Worm (Caenorhabditis elegans) whole organism, L1 larva: ENCODE data around the gene C14E2.4.

ENCODE experiments used
- C16A3.4 ChIP-seq: fragments of 150-350 bp; optimal IDR thresholded peaks from 2 replicates; lab custom pipeline; 2014; ENCODE audit warnings: missing biosample characterization, missing genetic modification characterization
- C34B4.2 ChIP-seq: sonication (generic microtip); optimal IDR thresholded peaks from 2 replicates; lab custom pipeline; 2017; ENCODE audit warnings: mild to moderate bottlenecking, missing genetic modification characterization, missing compliant biosample characterization
- F16B12.6 ChIP-seq: fragments of 150-350 bp; optimal IDR thresholded peaks from 2 replicates; lab custom pipeline; 2014; ENCODE audit warnings: missing biosample characterization, missing genetic modification characterization
- Y116A8C.19 ChIP-seq: sonication (generic microtip); optimal IDR thresholded peaks from 2 replicates; lab custom pipeline; 2016; ENCODE audit warnings: missing compliant biosample characterization, missing genetic modification characterization, borderline replicate concordance
- ceh-63 ChIP-seq: fragments of 200-800 bp; sonication (Bioruptor generic); optimal IDR thresholded peaks from 2 replicates; lab custom pipeline; 2018; ENCODE audit warnings: mild to moderate bottlenecking, missing genetic modification characterization, missing compliant biosample characterization
- ces-1 ChIP-seq: fragments of 150-350 bp; optimal IDR thresholded peaks from 2 replicates; lab custom pipeline; 2014; ENCODE audit warnings: missing biosample characterization, missing genetic modification reagents, missing genetic modification characterization
- dpl-1 ChIP-seq, 3 experiments: fragments of 150-350 bp in 2 of 3; sonication (generic microtip) in 1 of 3; optimal IDR thresholded peaks; 2 replicates each; lab custom pipeline; 2014 to 2017; ENCODE audit warnings: missing biosample characterization in 3 of 3, missing genetic modification characterization in 3 of 3, missing genetic modification reagents in 3 of 3
- dsc-1 ChIP-seq: sonication (generic microtip); optimal IDR thresholded peaks from 2 replicates; lab custom pipeline; 2016; ENCODE audit warnings: mild to moderate bottlenecking, missing genetic modification characterization, missing compliant biosample characterization
- efl-1 ChIP-seq, 4 experiments: fragments of 150-350 bp; optimal IDR thresholded peaks in 3 of 4; peaks in 1 of 4; 1 replicate in 1 of 4; 2 replicates in 3 of 4; lab custom pipeline; 2014; ENCODE audit warnings: missing biosample characterization in 2 of 4, missing genetic modification characterization in 2 of 4, missing genetic modification reagents in 2 of 4
- efl-3 ChIP-seq: fragments of 200-800 bp; sonication (Bioruptor generic); optimal IDR thresholded peaks from 2 replicates; lab custom pipeline; 2018; ENCODE audit warnings: mild to moderate bottlenecking, missing genetic modification characterization, missing compliant biosample characterization
- egl-13 ChIP-seq: sonication (generic microtip); optimal IDR thresholded peaks from 2 replicates; lab custom pipeline; 2016; ENCODE audit warnings: missing genotype, missing genetic modification reagents, missing genetic modification characterization, missing compliant biosample characterization
- egl-27 ChIP-seq, 2 experiments: fragments of 150-350 bp in 1 of 2; sonication (generic microtip); optimal IDR thresholded peaks; 3 replicates each; lab custom pipeline; 2017 to 2018; ENCODE audit warnings: missing biosample characterization in 2 of 2, missing genetic modification characterization in 2 of 2, missing genetic modification reagents in 2 of 2
- elt-3 ChIP-seq, 6 experiments: fragments of 150-350 bp in 1 of 6; sonication (generic microtip); optimal IDR thresholded peaks; 2 replicates each; lab custom pipeline; 2017 to 2018; ENCODE audit warnings: missing biosample characterization in 6 of 6, missing genetic modification characterization in 6 of 6, inconsistent platforms in 1 of 6
- fkh-10 ChIP-seq: sonication (generic microtip); optimal IDR thresholded peaks from 2 replicates; lab custom pipeline; 2017; ENCODE audit warnings: missing biosample characterization, missing genetic modification reagents, missing genetic modification characterization
- fkh-4 ChIP-seq: sonication (generic microtip); optimal IDR thresholded peaks from 2 replicates; lab custom pipeline; 2016; ENCODE audit warnings: missing compliant biosample characterization, missing genetic modification characterization, borderline replicate concordance
- fkh-8 ChIP-seq: sonication (generic microtip); optimal IDR thresholded peaks from 2 replicates; lab custom pipeline; 2016; ENCODE audit warnings: mild to moderate bottlenecking, missing genetic modification characterization, missing compliant biosample characterization
- grh-1 ChIP-seq: fragments of 200-800 bp; sonication (Bioruptor generic); IDR thresholded peaks from 2 replicates; pipeline ENCODE4 v1.3.6; 2022; ENCODE audit warnings: missing genetic modification reagents, missing genetic modification characterization, missing compliant biosample characterization
- hlh-4 ChIP-seq: sonication (generic microtip); optimal IDR thresholded peaks from 2 replicates; lab custom pipeline; 2016; ENCODE audit warnings: mild to moderate bottlenecking, missing genetic modification characterization, missing compliant biosample characterization
- isw-1 ChIP-seq: fragments of 200-800 bp; sonication (Bioruptor generic); IDR thresholded peaks from 2 replicates; pipeline ENCODE4 v1.3.6; 2022; ENCODE audit warnings: missing genetic modification characterization, missing compliant biosample characterization
- lin-14 ChIP-seq: fragments of 200-800 bp; sonication (Bioruptor generic); optimal IDR thresholded peaks from 2 replicates; lab custom pipeline; 2018; ENCODE audit warnings: mild to moderate bottlenecking, missing genetic modification characterization, moderate library complexity, missing compliant biosample characterization
- lin-35 ChIP-seq, 2 experiments: fragments of 150-350 bp; optimal IDR thresholded peaks; 2 replicates each; lab custom pipeline; 2014; ENCODE audit warnings: missing biosample characterization in 2 of 2, missing genetic modification characterization in 2 of 2, missing genetic modification reagents in 2 of 2
- lin-39 ChIP-seq: fragments of 150-350 bp; optimal IDR thresholded peaks from 2 replicates; lab custom pipeline; 2014; ENCODE audit warnings: missing biosample characterization, missing genetic modification reagents, missing genetic modification characterization
- lir-3 ChIP-seq: sonication (generic microtip); optimal IDR thresholded peaks from 2 replicates; lab custom pipeline; 2016; ENCODE audit warnings: mild to moderate bottlenecking, missing genetic modification characterization, moderate library complexity, missing compliant biosample characterization; ENCODE audit not compliant: poor library complexity
- lsy-2 ChIP-seq, 2 experiments: fragments of 150-350 bp; optimal IDR thresholded peaks; 2 replicates each; lab custom pipeline; 2014; ENCODE audit warnings: missing biosample characterization in 2 of 2, missing genetic modification characterization in 2 of 2
- mab-9 ChIP-seq: fragments of 200-800 bp; sonication (Bioruptor generic); IDR thresholded peaks from 2 replicates; pipeline ENCODE4 v1.3.6; 2022; ENCODE audit warnings: missing genetic modification reagents, missing genetic modification characterization, missing compliant biosample characterization
- nhr-11 ChIP-seq: fragments of 150-350 bp; optimal IDR thresholded peaks from 2 replicates; lab custom pipeline; 2014; ENCODE audit warnings: missing biosample characterization, missing genetic modification characterization
- nhr-12 ChIP-seq: sonication (generic microtip); optimal IDR thresholded peaks from 2 replicates; lab custom pipeline; 2017; ENCODE audit warnings: missing biosample characterization, missing genetic modification characterization
- nhr-19 ChIP-seq: fragments of 200-800 bp; sonication (Bioruptor generic); conservative IDR thresholded peaks from 2 replicates; pipeline ENCODE4 v1.3.6; 2022; ENCODE audit warnings: missing genetic modification characterization, missing compliant biosample characterization
- nhr-28 ChIP-seq: fragments of 150-350 bp; optimal IDR thresholded peaks from 2 replicates; lab custom pipeline; 2014; ENCODE audit warnings: missing biosample characterization, missing genetic modification characterization
- nhr-47 ChIP-seq: sonication (generic microtip); optimal IDR thresholded peaks from 2 replicates; lab custom pipeline; 2016; ENCODE audit warnings: mild to moderate bottlenecking, missing genetic modification characterization, moderate library complexity, missing compliant biosample characterization
- nhr-71 ChIP-seq: sonication (generic microtip); optimal IDR thresholded peaks from 2 replicates; lab custom pipeline; 2016; ENCODE audit warnings: mild to moderate bottlenecking, missing genetic modification characterization, moderate library complexity, missing compliant biosample characterization
- nhr-85 ChIP-seq: sonication (generic microtip); peaks from one replicate; lab custom pipeline; 2016; ENCODE audit warnings: missing genetic modification characterization, inconsistent platforms, missing compliant biosample characterization
- pag-3 ChIP-seq: sonication (generic microtip); optimal IDR thresholded peaks from 2 replicates; lab custom pipeline; 2017; ENCODE audit warnings: missing genetic modification characterization, mild to moderate bottlenecking, missing compliant biosample characterization, antibody characterized with exemption, borderline replicate concordance; ENCODE audit not compliant: insufficient read depth
- pax-3 ChIP-seq: fragments of 200-800 bp; sonication (Bioruptor generic); optimal IDR thresholded peaks from 2 replicates; lab custom pipeline; 2018; ENCODE audit warnings: mild to moderate bottlenecking, missing genetic modification characterization, moderate library complexity, missing compliant biosample characterization
- pqm-1 ChIP-seq: sonication (generic microtip); optimal IDR thresholded peaks from 3 replicates; lab custom pipeline; 2017; ENCODE audit warnings: missing biosample characterization, missing genetic modification characterization
- skn-1 ChIP-seq: fragments of 150-350 bp; optimal IDR thresholded peaks from 2 replicates; lab custom pipeline; 2014; ENCODE audit warnings: missing biosample characterization, missing genetic modification characterization
- snpc-4 ChIP-seq: fragments of 150-350 bp; optimal IDR thresholded peaks from 2 replicates; lab custom pipeline; 2014; ENCODE audit warnings: missing biosample characterization, missing genetic modification characterization
- sox-4 ChIP-seq: sonication (generic microtip); optimal IDR thresholded peaks from 2 replicates; lab custom pipeline; 2016; ENCODE audit warnings: missing genetic modification characterization, missing compliant biosample characterization
- sptf-1 ChIP-seq: fragments of 150-350 bp; optimal IDR thresholded peaks from 2 replicates; lab custom pipeline; 2014; ENCODE audit warnings: missing biosample characterization, missing genetic modification characterization
- unc-30 ChIP-seq: sonication (generic microtip); optimal IDR thresholded peaks from 2 replicates; lab custom pipeline; 2017; ENCODE audit warnings: missing biosample characterization, missing genetic modification characterization
- unc-62 ChIP-seq: fragments of 150-350 bp; optimal IDR thresholded peaks from 2 replicates; lab custom pipeline; 2014; ENCODE audit warnings: missing biosample characterization, missing genetic modification reagents, missing genetic modification characterization
- unc-86 ChIP-seq: sonication (generic microtip); optimal IDR thresholded peaks from 2 replicates; lab custom pipeline; 2016; ENCODE audit warnings: missing genetic modification characterization, missing compliant biosample characterization
- vab-15 ChIP-seq: sonication (generic microtip); optimal IDR thresholded peaks from 2 replicates; lab custom pipeline; 2017; ENCODE audit warnings: missing genotype, mild to moderate bottlenecking, missing genetic modification characterization, missing compliant biosample characterization
- xbp-1 ChIP-seq: sonication (generic microtip); optimal IDR thresholded peaks from 2 replicates; lab custom pipeline; 2016; ENCODE audit warnings: missing genetic modification characterization, missing compliant biosample characterization
- zag-1 ChIP-seq: fragments of 150-350 bp; optimal IDR thresholded peaks from 2 replicates; lab custom pipeline; 2014; ENCODE audit warnings: missing biosample characterization, missing genetic modification characterization
- zip-4 ChIP-seq: fragments of 200-800 bp; sonication (Bioruptor generic); optimal IDR thresholded peaks from 2 replicates; lab custom pipeline; 2018; ENCODE audit warnings: mild to moderate bottlenecking, missing genetic modification characterization, moderate library complexity, missing compliant biosample characterization
- ztf-11 ChIP-seq, 2 experiments: sonication (generic microtip); optimal IDR thresholded peaks; 2 replicates each; lab custom pipeline; 2016 to 2017; ENCODE audit warnings: missing genetic modification characterization in 2 of 2, missing biosample characterization in 1 of 2, missing compliant biosample characterization in 1 of 2

Gene C14E2.4

ce11 chrX:1837703-1838102 is 16.6 kb upstream of the C14E2.4 start (continued):
- TF ChIP-seq nhr-47 (tag; lab: Kevin White, UChicago): peak; percentile 73
- no peak for TF ChIP-seq isw-1 (GFP tag; lab: Robert Waterston, UW)
- no peak for TF ChIP-seq pag-3
- TF ChIP-seq nhr-85: no peak
- TF ChIP-seq fkh-4 (tag; lab: Kevin White, UChicago): no peak
- TF ChIP-seq ces-1 (GFP tag; lab: Kevin White, UChicago): no peak
- no peak for TF ChIP-seq lir-3 (tag; lab: Kevin White, UChicago)
- TF ChIP-seq dsc-1 (tag; lab: Kevin White, UChicago): peak; percentile 57
- TF ChIP-seq nhr-71 (tag; lab: Kevin White, UChicago): peak; percentile 62
- no peak for TF ChIP-seq egl-27 (tag; optimal IDR thresholded peaks at IDR 0.05; lab: Kevin White, UChicago)
- peak; percentile 55 for TF ChIP-seq fkh-8
- TF ChIP-seq snpc-4 (tag; lab: Kevin White, UChicago): peak; percentile 22
- TF ChIP-seq sox-4 (tag; lab: Kevin White, UChicago): peak; percentile 6
- peak in 1 of 2 experiments; percentile 36 for TF ChIP-seq ztf-11 (tag; optimal IDR thresholded peaks at IDR 0.05; lab: Kevin White, UChicago)
- TF ChIP-seq xbp-1: peak; percentile 6
- no peak for TF ChIP-seq C34B4.2 (tag; lab: Kevin White, UChicago)
- no peak for TF ChIP-seq grh-1 (GFP tag; lab: Robert Waterston, UW)
- peak; percentile 11 for TF ChIP-seq egl-13
- TF ChIP-seq lin-14: no peak
- TF ChIP-seq C16A3.4 (tag; lab: Kevin White, UChicago): peak; percentile 35
- peak; percentile 51 for TF ChIP-seq pax-3 (tag; lab: Kevin White, UChicago)
- TF ChIP-seq nhr-19: peak; percentile 63
- TF ChIP-seq nhr-12 (tag; lab: Kevin White, UChicago): no peak
- TF ChIP-seq lin-39: no peak
- no peak for TF ChIP-seq pqm-1 (tag; lab: Kevin White, UChicago)
- TF ChIP-seq zag-1 (tag; lab: Kevin White, UChicago): no peak
- no peak for TF ChIP-seq unc-30 (tag; lab: Kevin White, UChicago)
- no peak for TF ChIP-seq F16B12.6
- TF ChIP-seq vab-15: no peak
- TF ChIP-seq dpl-1 (GFP tag; optimal IDR thresholded peaks at IDR 0.05; lab: Kevin White, UChicago): peak in 2 of 3 experiments; percentile 11 to 15
- no peak for TF ChIP-seq unc-62 (GFP tag; lab: Kevin White, UChicago)
- TF ChIP-seq efl-3: no peak
- TF ChIP-seq zip-4 (GFP tag; lab: Kevin White, UChicago): no peak
- peak in 1 of 6 experiments; percentile 22 for TF ChIP-seq elt-3 (tag; optimal IDR thresholded peaks at IDR 0.05; lab: Kevin White, UChicago)

- TF ChIP-seq efl-1 (optimal IDR thresholded peaks at IDR 0.05; lab: Kevin White, UChicago) (no peak), efl-1 (GFP tag; optimal IDR thresholded peaks at IDR 0.05 in 1 of 2; lab: Kevin White, UChicago) (no peak)
- TF ChIP-seq, all 84 proteins: peak for 0
Observed at ce11 chrX:1830475-1830874, 9.3 kb upstream of the C14E2.4 start.

DNA sequence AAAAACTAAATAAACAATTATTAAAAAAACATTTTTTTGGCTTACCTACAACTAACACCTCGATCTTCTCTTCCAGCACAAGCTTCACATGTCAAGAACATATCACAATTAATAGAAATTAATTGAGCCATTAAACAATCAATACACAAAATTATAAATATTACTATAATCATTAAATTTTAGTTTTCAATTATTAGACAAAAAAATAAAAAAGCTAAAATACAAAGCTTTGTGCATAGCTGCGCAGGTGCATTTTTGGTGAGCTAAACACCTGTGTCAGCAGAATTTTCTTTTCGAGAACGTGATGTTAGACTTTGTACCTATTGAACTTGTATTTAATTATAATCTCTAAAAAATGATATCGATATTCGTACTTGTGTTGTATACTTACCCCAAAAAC is 8.8 kb upstream of the C14E2.4 start, which contains the start of gene C14E2.6:
Gene C14E2.6 (minus strand): TSS at position 101 of the 400 bp plus-strand sequence.
- TF ChIP-seq unc-30 (tag; lab: Kevin White, UChicago) (no peak), hlh-4 (tag; lab: Kevin White, UChicago) (peak; percentile 20)

DNA sequence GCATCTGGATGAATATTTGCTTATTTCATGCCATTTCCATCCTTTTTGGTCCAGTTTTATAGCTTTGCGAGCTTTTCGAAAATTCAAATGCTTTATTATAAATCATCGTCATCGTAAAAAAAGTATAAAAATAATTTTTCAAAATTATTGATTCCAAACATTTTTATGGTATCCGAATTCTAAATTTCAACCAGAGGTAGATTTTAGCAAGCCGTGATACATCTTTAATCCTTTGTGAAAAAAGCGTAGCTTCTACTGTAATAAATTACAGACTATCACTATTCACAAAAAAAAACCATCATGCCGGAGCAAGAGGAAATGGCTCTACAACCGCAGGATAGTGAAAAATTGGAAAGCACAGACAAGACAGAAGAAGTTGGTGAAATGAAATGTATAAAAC is 5.0 kb upstream of the C14E2.4 start, which contains the start of gene C14E2.1:
Gene C14E2.1 (plus strand): TSS at position 301 of the 400 bp plus-strand sequence.
- no peak for TF ChIP-seq sptf-1 (tag; lab: Kevin White, UChicago)
- no peak for TF ChIP-seq snpc-4 (tag; lab: Kevin White, UChicago)
- no peak for TF ChIP-seq lsy-2 (tag; optimal IDR thresholded peaks at IDR 0.05; lab: Kevin White, UChicago)
- TF ChIP-seq ceh-63: no peak
- no peak for TF ChIP-seq nhr-11 (tag; lab: Kevin White, UChicago)
- no peak for TF ChIP-seq nhr-85
- TF ChIP-seq lin-35 (GFP tag; optimal IDR thresholded peaks at IDR 0.05; lab: Kevin White, UChicago): no peak
- no peak for TF ChIP-seq isw-1 (GFP tag; lab: Robert Waterston, UW)
- TF ChIP-seq Y116A8C.19 (tag; lab: Kevin White, UChicago): no peak
- no peak for TF ChIP-seq sox-4 (tag; lab: Kevin White, UChicago)
- TF ChIP-seq lir-3 (tag; lab: Kevin White, UChicago): no peak
- TF ChIP-seq nhr-28 (tag; lab: Kevin White, UChicago): no peak
- TF ChIP-seq unc-86 (tag; lab: Kevin White, UChicago): no peak
- no peak for TF ChIP-seq fkh-10 (GFP tag; lab: Kevin White, UChicago)
- TF ChIP-seq skn-1: no peak
- no peak for TF ChIP-seq xbp-1
- no peak for TF ChIP-seq mab-9 (GFP tag; lab: Robert Waterston, UW)
- TF ChIP-seq nhr-12 (tag; lab: Kevin White, UChicago): no peak
- no peak for TF ChIP-seq fkh-8
